Worm (Caenorhabditis elegans) whole organism, dauer: ENCODE data around the gene C25H3.14.

ENCODE experiments used
- unc-62 ChIP-seq: sonication (generic microtip); optimal IDR thresholded peaks from 2 replicates; lab custom pipeline; 2017; ENCODE audit warnings: missing biosample characterization, missing genetic modification reagents, missing genetic modification characterization

The C25H3.14 gene

DNA sequence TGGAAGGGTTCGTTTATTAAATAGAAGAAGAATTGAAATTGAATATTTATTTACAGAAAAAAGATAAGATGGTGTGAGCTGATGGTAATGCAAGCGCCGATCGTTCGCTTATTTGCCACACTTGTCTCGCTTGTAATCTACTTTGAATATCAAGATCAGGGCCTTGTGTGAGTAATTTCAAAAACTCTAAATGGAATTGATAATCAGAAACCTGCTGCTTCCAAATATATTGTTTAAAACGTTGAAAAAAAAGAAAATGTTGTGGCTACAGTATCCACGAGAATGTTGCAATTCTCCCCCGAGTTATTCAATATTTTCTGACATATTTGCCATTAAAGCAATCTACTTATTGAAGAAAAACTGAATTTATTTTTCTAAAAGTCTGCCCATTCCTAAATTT, 15.9 kb downstream of the C25H3.14 start:
- TF ChIP-seq unc-62: no peak

DNA sequence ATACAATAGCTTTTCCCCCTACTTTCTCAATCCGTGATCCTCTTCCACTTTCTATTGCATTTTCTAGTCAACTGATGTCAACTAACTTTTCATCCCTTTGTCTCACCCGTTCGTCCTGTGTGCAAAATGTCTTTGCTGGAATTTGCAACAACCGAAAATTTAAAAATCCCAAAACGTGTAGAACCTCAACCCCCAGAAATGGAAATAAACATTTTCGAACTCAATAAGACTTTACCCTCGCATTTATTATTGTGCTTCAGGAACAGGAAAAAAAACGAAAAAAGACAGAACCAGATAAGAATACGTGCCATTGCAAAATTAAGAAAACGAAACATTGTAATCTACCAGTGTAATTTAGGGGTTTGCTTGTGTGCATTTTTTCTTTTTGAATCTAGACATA, 17.2 kb downstream of the C25H3.14 start:
- TF ChIP-seq unc-62: no peak

ce11 chrII:5714807-5715206, 19.9 kb downstream of the C25H3.14 start, which contains the start of the genes tiar-1 and lelo-4:
Gene tiar-1 (minus strand): TSS chrII:5714823.
Gene lelo-4 (plus strand): TSS chrII:5714924.
- TF ChIP-seq unc-62: no peak

ce11 chrII:5715745-5716357, 21.0 kb downstream of the C25H3.14 start, which contains the start of the genes C18A3.10 and C18A3.3:
Gene C18A3.10 (minus strand): TSS chrII:5715845.
Gene C18A3.3 (plus strand): TSS chrII:5716307.
- TF ChIP-seq unc-62: no peak

DNA sequence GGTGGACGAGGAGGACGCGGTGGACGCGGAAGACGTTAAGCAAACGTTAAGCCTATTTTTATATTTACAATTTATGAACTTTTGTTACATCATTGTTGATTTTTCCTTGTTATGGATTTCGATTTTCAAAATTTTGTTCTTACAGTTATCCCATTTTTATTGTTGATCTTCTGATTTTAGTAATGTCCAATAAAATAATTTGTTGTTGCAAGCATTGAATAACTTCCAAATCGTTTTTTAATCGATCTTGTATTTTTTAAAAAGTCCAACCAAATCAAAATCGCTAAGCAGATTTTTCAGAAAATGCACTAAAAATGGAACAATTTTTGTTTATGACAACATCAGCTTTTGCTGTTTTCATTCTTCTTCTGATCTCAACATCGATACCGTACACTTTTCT, 22.9 kb downstream of the C25H3.14 start, which contains the start of gene zipt-3:
TSS of gene zipt-3 (plus strand) at position 301 of the 400 bp plus-strand sequence.
- no peak for TF ChIP-seq unc-62

ce11 chrII:5719848-5720247, 24.9 kb downstream of the C25H3.14 start, which contains the start of gene damt-1:
Gene damt-1 (plus strand): TSS chrII:5720148.
- no peak for TF ChIP-seq unc-62

DNA sequence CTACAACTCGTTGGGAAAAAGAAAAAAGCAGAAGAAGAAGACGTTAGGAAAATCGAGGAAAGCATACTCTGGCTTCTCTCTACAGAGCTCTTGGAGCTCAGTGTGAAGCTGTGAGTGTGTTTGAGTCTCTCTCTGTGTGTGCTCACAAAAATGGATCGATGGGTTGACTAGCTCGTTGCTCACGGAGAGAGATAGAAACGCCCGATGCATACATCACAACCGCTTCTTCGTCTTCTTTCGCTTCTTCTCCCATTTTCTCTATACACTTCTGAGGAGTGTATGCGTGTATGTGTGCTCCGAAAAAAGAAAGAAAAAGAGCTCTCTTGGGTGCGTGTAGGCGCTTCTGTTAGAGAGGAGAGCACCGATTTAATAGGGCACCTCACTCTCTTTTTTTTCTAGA, 30.2 kb downstream of the C25H3.14 start:
- no peak for TF ChIP-seq unc-62

DNA sequence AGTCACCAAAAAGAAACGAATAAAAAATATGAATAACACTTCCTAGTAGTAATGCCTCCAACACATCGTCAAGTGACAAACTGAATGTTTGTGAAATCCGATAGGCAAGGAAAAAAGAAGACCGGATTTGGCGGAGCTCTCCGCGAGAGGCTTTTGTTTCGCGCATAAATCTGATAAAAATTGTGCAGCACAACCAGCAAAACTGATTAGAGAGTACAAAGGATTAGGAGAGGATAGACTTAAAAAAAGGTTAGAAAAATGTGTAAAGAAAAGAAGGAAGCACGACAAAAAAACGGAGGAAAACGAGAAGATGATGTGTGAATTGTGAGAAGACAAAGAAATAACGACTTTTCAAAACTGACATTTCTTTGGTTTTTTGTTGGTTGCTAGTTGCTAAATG, 32.8 kb downstream of the C25H3.14 start, which contains the start of gene rab-3:
TSS of gene rab-3 (minus strand) at position 147 of the 400 bp plus-strand sequence.
- TF ChIP-seq unc-62: no peak

DNA sequence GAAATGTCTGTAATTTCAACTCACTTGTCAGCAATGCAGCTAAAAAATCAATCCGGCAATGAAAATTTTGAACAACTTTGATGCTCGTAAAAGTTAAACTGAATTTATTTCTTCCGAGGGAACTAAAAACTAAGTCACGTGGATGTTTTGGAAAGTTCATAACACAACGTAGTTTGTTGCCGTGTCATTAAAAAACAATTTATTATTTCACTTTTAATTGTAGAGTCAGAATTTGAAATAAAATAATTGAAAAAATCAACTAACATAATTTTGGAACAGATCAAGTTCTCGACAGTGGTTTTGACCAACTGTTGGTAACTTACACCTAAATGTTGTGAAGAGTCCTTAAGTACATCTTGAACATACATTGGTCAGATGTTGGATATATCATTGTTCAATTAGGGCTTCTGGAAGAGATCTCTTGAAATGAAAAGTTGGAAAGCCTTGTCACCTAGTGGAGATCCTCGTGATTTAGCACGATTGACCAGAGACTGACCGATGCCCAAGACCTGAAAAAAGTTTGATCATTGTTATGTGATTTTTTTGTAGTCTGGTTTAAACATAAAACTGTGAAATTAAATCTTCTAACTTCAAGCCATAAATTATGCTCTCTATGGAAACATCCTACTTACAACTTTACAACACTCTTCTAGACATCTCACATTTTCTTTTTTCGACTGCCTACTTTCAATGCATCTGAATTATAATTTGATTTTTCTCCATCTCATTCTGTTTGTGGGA, 35.6 kb downstream of the C25H3.14 start, which contains the start of the genes C18A3.7 and C18A3.11:
TSS of gene C18A3.7 (minus strand) at position 101 of the 741 bp plus-strand sequence.
TSS of gene C18A3.11 (plus strand) at position 691 of the 741 bp plus-strand sequence.
- no peak for TF ChIP-seq unc-62

DNA sequence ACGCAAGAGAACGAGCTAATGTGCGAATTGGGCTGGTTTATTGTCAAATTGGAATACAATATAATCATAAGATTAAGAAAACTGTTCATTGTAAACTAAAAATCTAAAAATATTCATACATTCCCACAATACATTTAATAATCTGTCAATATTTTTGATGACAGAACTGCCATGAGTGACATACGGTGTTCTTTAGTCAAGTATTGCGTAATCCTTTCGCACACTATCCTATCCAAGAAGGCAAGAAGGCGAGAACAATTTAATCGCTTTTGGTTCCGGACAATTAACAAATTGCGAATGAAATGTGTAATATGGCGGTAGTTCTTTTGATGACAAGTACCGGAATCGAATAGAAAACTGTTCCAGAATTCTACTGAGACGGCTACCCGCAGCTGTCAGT, 40.0 kb downstream of the C25H3.14 start:
- TF ChIP-seq unc-62: no peak

DNA sequence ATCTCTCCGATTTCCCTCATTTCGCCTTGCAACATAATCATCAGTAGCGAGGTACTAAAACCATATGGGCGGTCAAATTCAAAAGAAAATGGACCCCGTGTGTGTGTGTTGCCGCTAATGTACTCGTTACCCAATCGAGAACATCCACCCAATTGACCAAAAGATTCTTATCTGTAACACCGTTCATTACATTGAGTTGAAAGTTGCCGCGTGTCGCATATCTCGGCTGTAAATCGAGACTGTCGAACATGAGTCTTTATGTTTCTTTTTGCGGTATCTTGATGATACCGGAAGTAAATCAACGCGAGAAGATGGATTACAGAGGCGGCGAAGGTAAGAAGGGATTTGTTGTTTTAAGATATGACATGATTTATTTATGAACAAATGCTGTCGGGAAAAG, 40.8 kb downstream of the C25H3.14 start:
- no peak for TF ChIP-seq unc-62

ce11 chrII:5736599-5736998, 41.7 kb downstream of the C25H3.14 start:
- TF ChIP-seq unc-62: no peak

- TF ChIP-seq unc-62: no peak
Observed at ce11 chrII:5738795-5739194, 43.9 kb downstream of the C25H3.14 start, which contains the start of gene hlh-14. Gene hlh-14 (minus strand): TSS chrII:5738895.

DNA sequence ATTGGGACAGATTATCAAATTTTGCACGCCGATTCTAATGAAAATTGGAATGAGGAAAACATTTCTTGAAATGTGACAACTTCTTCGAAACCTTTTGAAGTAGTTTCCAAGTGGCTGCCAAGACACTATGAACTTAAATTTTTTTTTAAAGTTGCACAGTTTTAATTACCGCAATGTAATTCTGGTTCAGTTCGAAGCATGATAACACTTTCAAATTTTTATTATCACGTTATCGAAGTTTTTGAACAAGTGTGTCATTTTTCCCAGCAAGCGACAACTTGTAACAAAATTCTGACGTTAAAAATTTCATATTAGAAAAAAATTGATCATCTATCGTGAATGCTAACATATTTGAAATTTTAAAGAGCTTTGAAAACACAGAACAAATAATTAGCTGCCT, 47.9 kb downstream of the C25H3.14 start:
- no peak for TF ChIP-seq unc-62

- no peak for TF ChIP-seq unc-62
Observed at ce11 chrII:5744342-5744741, 49.4 kb downstream of the C25H3.14 start.

- TF ChIP-seq unc-62: no peak
Observed at ce11 chrII:5745088-5745487, 50.2 kb downstream of the C25H3.14 start, which contains the start of gene F10C1.9. Gene F10C1.9 (minus strand): TSS chrII:5745284.
